Worm (Caenorhabditis elegans): Measurements from ENCODE around the gene fipr-1.
A peak's percentile ranks its signal among the peaks of the same experiment; 100 is the strongest.

The fipr-1 gene

ce11 chrV:12320274-12320839 lies 41.2 kb downstream of the fipr-1 start (continued):
- TF ChIP-seq B0035.1 (tag; optimal IDR thresholded peaks at IDR 0.05) (no peak), chd-7 (tag; optimal IDR thresholded peaks at IDR 0.05) (peak; percentile 15), B0261.1 (tag; optimal IDR thresholded peaks at IDR 0.05) (peak; percentile 7), dpff-1 (tag; optimal IDR thresholded peaks at IDR 0.05) (peak; percentile 57), die-1 (tag; optimal IDR thresholded peaks at IDR 0.05) (no peak), ztf-3 (GFP tag; optimal IDR thresholded peaks at IDR 0.05) (peak; percentile 37), mcd-1 (GFP tag; IDR thresholded peaks at IDR 0.05) (no peak), Y79H2A.3 (GFP tag; conservative IDR thresholded peaks at IDR 0.05) (no peak), egl-18 (GFP tag; IDR thresholded peaks at IDR 0.05) (no peak), fkh-3 (tag; optimal IDR thresholded peaks at IDR 0.05) (no peak), Y53G8AR.9 (GFP tag; conservative IDR thresholded peaks at IDR 0.05) (peak; percentile 20; the same call in 1 of the 2 replicates), tbp1 (GFP tag; optimal IDR thresholded peaks at IDR 0.05) (no peak)

ce11 chrV:12317894-12318553 lies 43.5 kb downstream of the fipr-1 start, which contains the start of the genes R04F11.5 and R04F11.2:
R04F11.5 (minus strand) TSS chrV:12318019.
R04F11.2 (plus strand) TSS chrV:12318381.
- TF ChIP-seq F10E7.11 (tag; optimal IDR thresholded peaks at IDR 0.05), result no peak
- peak; percentile 77 for TF ChIP-seq lin-54 (GFP tag; optimal IDR thresholded peaks at IDR 0.05)
- no peak for TF ChIP-seq hrde-1 (tag; optimal IDR thresholded peaks at IDR 0.05; ENCODE audit: borderline replicate concordance)
- no peak for TF ChIP-seq ccch-3 (GFP tag; optimal IDR thresholded peaks at IDR 0.05)
- TF ChIP-seq mel-28 (tag; optimal IDR thresholded peaks at IDR 0.05; ENCODE audit: borderline replicate concordance), result no peak
- no peak for TF ChIP-seq Y67H2A.10 (GFP tag; conservative IDR thresholded peaks at IDR 0.05)
- no peak for TF ChIP-seq mxl-1 (tag; optimal IDR thresholded peaks at IDR 0.05)
- TF ChIP-seq die-1 (tag; optimal IDR thresholded peaks at IDR 0.05), result no peak
- TF ChIP-seq snpc-3.4 (tag; optimal IDR thresholded peaks at IDR 0.05), result peak; percentile 67
- no peak for TF ChIP-seq sea-2 (GFP tag; IDR thresholded peaks at IDR 0.05)
- TF ChIP-seq Y95B8A.8 (GFP tag; IDR thresholded peaks at IDR 0.05), result peak; percentile 79
- no peak for TF ChIP-seq attf-6 (GFP tag; IDR thresholded peaks at IDR 0.05)
- no peak for TF ChIP-seq Y56A3A.18 (GFP tag; IDR thresholded peaks at IDR 0.05)
- TF ChIP-seq ceh-27 (GFP tag; optimal IDR thresholded peaks at IDR 0.05), result peak; percentile 39
- no peak for TF ChIP-seq nhr-90 (tag; optimal IDR thresholded peaks at IDR 0.05)
- no peak for TF ChIP-seq T07F8.4 (tag; optimal IDR thresholded peaks at IDR 0.05)
- TF ChIP-seq rec-8 (tag; optimal IDR thresholded peaks at IDR 0.05), result no peak
- peak; percentile 36; the same call in 1 of the 2 replicates for TF ChIP-seq nfyb-1 (GFP tag; IDR thresholded peaks at IDR 0.05)
- no peak for TF ChIP-seq hmg-20 (GFP tag; IDR thresholded peaks at IDR 0.05)
- no peak for TF ChIP-seq nhr-80 (tag; optimal IDR thresholded peaks at IDR 0.05)
- TF ChIP-seq ztf-25 (GFP tag; IDR thresholded peaks at IDR 0.05), result no peak
- TF ChIP-seq B0261.1 (tag; optimal IDR thresholded peaks at IDR 0.05), result no peak
- TF ChIP-seq F52B5.7 (tag; optimal IDR thresholded peaks at IDR 0.05), result no peak
- no peak for TF ChIP-seq sptf-2 (GFP tag; optimal IDR thresholded peaks at IDR 0.05)
- no peak for TF ChIP-seq ceh-100 (GFP tag; IDR thresholded peaks at IDR 0.05)
- TF ChIP-seq nfya-1 (tag; optimal IDR thresholded peaks at IDR 0.05; ENCODE audit: borderline replicate concordance, insufficient read depth), result no peak
- TF ChIP-seq bed-1 (GFP tag; IDR thresholded peaks at IDR 0.05), result no peak
- TF ChIP-seq unc-130 (GFP tag; optimal IDR thresholded peaks at IDR 0.05), result no peak
- TF ChIP-seq snpc-1.1 (tag; optimal IDR thresholded peaks at IDR 0.05; ENCODE audit: insufficient read depth), result peak; percentile 9
- no peak for TF ChIP-seq B0035.1 (tag; optimal IDR thresholded peaks at IDR 0.05)
- peak; percentile 46; the same call in 1 of the 2 replicates for TF ChIP-seq Y53G8AR.9 (GFP tag; conservative IDR thresholded peaks at IDR 0.05)
- TF ChIP-seq ceh-40 (GFP tag; IDR thresholded peaks at IDR 0.05), result no peak
- peak; percentile 32 for TF ChIP-seq lsy-27 (tag; optimal IDR thresholded peaks at IDR 0.05; ENCODE audit: borderline replicate concordance, insufficient read depth)
- no peak for TF ChIP-seq let-526 (GFP tag; IDR thresholded peaks at IDR 0.05)
- peak; percentile 47; the same call in 1 of the 2 replicates for TF ChIP-seq pbrm-1 (GFP tag; IDR thresholded peaks at IDR 0.05)

Measured in whole organism, young adult.